Fruit fly (Drosophila melanogaster): Measurements from ENCODE around the gene RanBP3.

dm6 chr3R:23772808-23773207 lies 20.2 kb upstream of the RanBP3 start, which contains the start of gene tst:
- TF ChIP-seq CG4496 (GFP tag; IDR thresholded peaks at IDR 0.05) (peak; percentile 94), fd96Ca (GFP tag; IDR thresholded peaks at IDR 0.05) (peak; percentile 94), CG8301 (tag; optimal IDR thresholded peaks at IDR 0.05) (peak; percentile 82), CG15710 (tag; optimal IDR thresholded peaks at IDR 0.05) (peak; percentile 89), Pif1B (GFP tag; optimal IDR thresholded peaks at IDR 0.05) (no peak), EcR (GFP tag; optimal IDR thresholded peaks at IDR 0.05) (no peak)

Measured in whole organism, pupa.